Worm (Caenorhabditis elegans) whole organism, L1 larva: Measurements from ENCODE around the gene grl-13.
A peak's percentile ranks its signal among the peaks of the same experiment; 100 is the strongest.
"Not testable (repeated sequence)": the region's sequence is repeated elsewhere in the genome, so short reads cannot be mapped to it uniquely, and the experiment has no call there.

Experiments
- C34B4.2 ChIP-seq: sonication (generic microtip); optimal IDR thresholded peaks from 2 replicates; lab custom pipeline; 2017; ENCODE audit warnings: mild to moderate bottlenecking, missing genetic modification characterization, missing compliant biosample characterization
- F16B12.6 ChIP-seq: fragments of 150-350 bp; optimal IDR thresholded peaks from 2 replicates; lab custom pipeline; 2014; ENCODE audit warnings: missing biosample characterization, missing genetic modification characterization
- blmp-1 ChIP-seq: fragments of 150-350 bp; optimal IDR thresholded peaks from 2 replicates; lab custom pipeline; 2014; ENCODE audit warnings: missing biosample characterization, missing genetic modification characterization
- ceh-8 ChIP-seq: fragments of 200-800 bp; sonication (Bioruptor generic); optimal IDR thresholded peaks from 2 replicates; lab custom pipeline; 2018; ENCODE audit warnings: mild to moderate bottlenecking, missing genetic modification characterization, moderate library complexity, missing compliant biosample characterization
- ceh-82 ChIP-seq, 3 experiments: fragments of 150-350 bp in 1 of 3; sonication (generic microtip) in 2 of 3; optimal IDR thresholded peaks; 2 replicates each; lab custom pipeline; 2014 to 2017; ENCODE audit warnings: missing biosample characterization in 3 of 3, missing genetic modification characterization in 3 of 3
- ceh-88 ChIP-seq: fragments of 200-800 bp; sonication (Bioruptor generic); IDR thresholded peaks from 2 replicates; pipeline ENCODE4 v1.3.6; 2022; ENCODE audit warnings: missing genetic modification characterization, missing compliant biosample characterization
- dpl-1 ChIP-seq, 3 experiments: fragments of 150-350 bp in 2 of 3; sonication (generic microtip) in 1 of 3; optimal IDR thresholded peaks; 2 replicates each; lab custom pipeline; 2014 to 2017; ENCODE audit warnings: missing biosample characterization in 3 of 3, missing genetic modification characterization in 3 of 3, missing genetic modification reagents in 3 of 3
- dsc-1 ChIP-seq: sonication (generic microtip); optimal IDR thresholded peaks from 2 replicates; lab custom pipeline; 2016; ENCODE audit warnings: mild to moderate bottlenecking, missing genetic modification characterization, missing compliant biosample characterization
- efl-1 ChIP-seq, 4 experiments: fragments of 150-350 bp; optimal IDR thresholded peaks in 3 of 4; peaks in 1 of 4; 1 replicate in 1 of 4; 2 replicates in 3 of 4; lab custom pipeline; 2014; ENCODE audit warnings: missing biosample characterization in 2 of 4, missing genetic modification characterization in 2 of 4, missing genetic modification reagents in 2 of 4
- efl-3 ChIP-seq: fragments of 200-800 bp; sonication (Bioruptor generic); optimal IDR thresholded peaks from 2 replicates; lab custom pipeline; 2018; ENCODE audit warnings: mild to moderate bottlenecking, missing genetic modification characterization, missing compliant biosample characterization
- egl-13 ChIP-seq: sonication (generic microtip); optimal IDR thresholded peaks from 2 replicates; lab custom pipeline; 2016; ENCODE audit warnings: missing genotype, missing genetic modification reagents, missing genetic modification characterization, missing compliant biosample characterization
- elt-2 ChIP-seq: sonication (generic microtip); optimal IDR thresholded peaks from 2 replicates; lab custom pipeline; 2016; ENCODE audit warnings: missing genetic modification characterization, mild to moderate bottlenecking, inconsistent platforms, missing compliant biosample characterization, missing genetic modification reagents
- fkh-10 ChIP-seq: sonication (generic microtip); optimal IDR thresholded peaks from 2 replicates; lab custom pipeline; 2017; ENCODE audit warnings: missing biosample characterization, missing genetic modification reagents, missing genetic modification characterization
- lin-14 ChIP-seq: fragments of 200-800 bp; sonication (Bioruptor generic); optimal IDR thresholded peaks from 2 replicates; lab custom pipeline; 2018; ENCODE audit warnings: mild to moderate bottlenecking, missing genetic modification characterization, moderate library complexity, missing compliant biosample characterization
- lin-35 ChIP-seq, 2 experiments: fragments of 150-350 bp; optimal IDR thresholded peaks; 2 replicates each; lab custom pipeline; 2014; ENCODE audit warnings: missing biosample characterization in 2 of 2, missing genetic modification characterization in 2 of 2, missing genetic modification reagents in 2 of 2
- lsy-2 ChIP-seq, 2 experiments: fragments of 150-350 bp; optimal IDR thresholded peaks; 2 replicates each; lab custom pipeline; 2014; ENCODE audit warnings: missing biosample characterization in 2 of 2, missing genetic modification characterization in 2 of 2
- mdl-1 ChIP-seq, 2 experiments: fragments of 150-350 bp; optimal IDR thresholded peaks; 2 replicates each; lab custom pipeline; 2014 to 2017; ENCODE audit warnings: missing biosample characterization in 2 of 2, missing genetic modification characterization in 2 of 2, inconsistent platforms in 1 of 2
- nhr-11 ChIP-seq: fragments of 150-350 bp; optimal IDR thresholded peaks from 2 replicates; lab custom pipeline; 2014; ENCODE audit warnings: missing biosample characterization, missing genetic modification characterization
- nhr-19 ChIP-seq: fragments of 200-800 bp; sonication (Bioruptor generic); conservative IDR thresholded peaks from 2 replicates; pipeline ENCODE4 v1.3.6; 2022; ENCODE audit warnings: missing genetic modification characterization, missing compliant biosample characterization
- nhr-20 ChIP-seq: sonication (generic microtip); optimal IDR thresholded peaks from 2 replicates; lab custom pipeline; 2016; ENCODE audit warnings: mild to moderate bottlenecking, missing genetic modification characterization, missing compliant biosample characterization
- nhr-28 ChIP-seq: fragments of 150-350 bp; optimal IDR thresholded peaks from 2 replicates; lab custom pipeline; 2014; ENCODE audit warnings: missing biosample characterization, missing genetic modification characterization
- nhr-47 ChIP-seq: sonication (generic microtip); optimal IDR thresholded peaks from 2 replicates; lab custom pipeline; 2016; ENCODE audit warnings: mild to moderate bottlenecking, missing genetic modification characterization, moderate library complexity, missing compliant biosample characterization
- nhr-71 ChIP-seq: sonication (generic microtip); optimal IDR thresholded peaks from 2 replicates; lab custom pipeline; 2016; ENCODE audit warnings: mild to moderate bottlenecking, missing genetic modification characterization, moderate library complexity, missing compliant biosample characterization
- nhr-85 ChIP-seq: sonication (generic microtip); peaks from one replicate; lab custom pipeline; 2016; ENCODE audit warnings: missing genetic modification characterization, inconsistent platforms, missing compliant biosample characterization
- nhr-90 ChIP-seq: sonication (generic microtip); optimal IDR thresholded peaks from 2 replicates; lab custom pipeline; 2016; ENCODE audit warnings: mild to moderate bottlenecking, missing genetic modification characterization, missing compliant biosample characterization; ENCODE audit not compliant: poor library complexity
- pag-3 ChIP-seq: sonication (generic microtip); optimal IDR thresholded peaks from 2 replicates; lab custom pipeline; 2017; ENCODE audit warnings: missing genetic modification characterization, mild to moderate bottlenecking, missing compliant biosample characterization, antibody characterized with exemption, borderline replicate concordance; ENCODE audit not compliant: insufficient read depth
- pax-3 ChIP-seq: fragments of 200-800 bp; sonication (Bioruptor generic); optimal IDR thresholded peaks from 2 replicates; lab custom pipeline; 2018; ENCODE audit warnings: mild to moderate bottlenecking, missing genetic modification characterization, moderate library complexity, missing compliant biosample characterization
- pqm-1 ChIP-seq: sonication (generic microtip); optimal IDR thresholded peaks from 3 replicates; lab custom pipeline; 2017; ENCODE audit warnings: missing biosample characterization, missing genetic modification characterization
- rnt-1 ChIP-seq: sonication (generic microtip); optimal IDR thresholded peaks from 2 replicates; lab custom pipeline; 2016; ENCODE audit warnings: mild to moderate bottlenecking, missing genetic modification characterization, moderate library complexity, missing compliant biosample characterization
- skn-1 ChIP-seq: fragments of 150-350 bp; optimal IDR thresholded peaks from 2 replicates; lab custom pipeline; 2014; ENCODE audit warnings: missing biosample characterization, missing genetic modification characterization
- snu-23 ChIP-seq: sonication (generic microtip); optimal IDR thresholded peaks from 2 replicates; lab custom pipeline; 2016; ENCODE audit warnings: missing genetic modification characterization, missing compliant biosample characterization
- sox-4 ChIP-seq: sonication (generic microtip); optimal IDR thresholded peaks from 2 replicates; lab custom pipeline; 2016; ENCODE audit warnings: missing genetic modification characterization, missing compliant biosample characterization
- sptf-1 ChIP-seq: fragments of 150-350 bp; optimal IDR thresholded peaks from 2 replicates; lab custom pipeline; 2014; ENCODE audit warnings: missing biosample characterization, missing genetic modification characterization
- sup-37 ChIP-seq: fragments of 200-800 bp; sonication (Bioruptor generic); optimal IDR thresholded peaks from 2 replicates; lab custom pipeline; 2018; ENCODE audit warnings: mild to moderate bottlenecking, missing genetic modification characterization, missing compliant biosample characterization
- tlp-1 ChIP-seq: fragments of 150-350 bp; optimal IDR thresholded peaks from 2 replicates; lab custom pipeline; 2014; ENCODE audit warnings: missing biosample characterization, missing genetic modification characterization
- unc-30 ChIP-seq: sonication (generic microtip); optimal IDR thresholded peaks from 2 replicates; lab custom pipeline; 2017; ENCODE audit warnings: missing biosample characterization, missing genetic modification characterization
- unc-62 ChIP-seq: fragments of 150-350 bp; optimal IDR thresholded peaks from 2 replicates; lab custom pipeline; 2014; ENCODE audit warnings: missing biosample characterization, missing genetic modification reagents, missing genetic modification characterization
- vab-15 ChIP-seq: sonication (generic microtip); optimal IDR thresholded peaks from 2 replicates; lab custom pipeline; 2017; ENCODE audit warnings: missing genotype, mild to moderate bottlenecking, missing genetic modification characterization, missing compliant biosample characterization
- xbp-1 ChIP-seq: sonication (generic microtip); optimal IDR thresholded peaks from 2 replicates; lab custom pipeline; 2016; ENCODE audit warnings: missing genetic modification characterization, missing compliant biosample characterization
- zip-4 ChIP-seq: fragments of 200-800 bp; sonication (Bioruptor generic); optimal IDR thresholded peaks from 2 replicates; lab custom pipeline; 2018; ENCODE audit warnings: mild to moderate bottlenecking, missing genetic modification characterization, moderate library complexity, missing compliant biosample characterization

Gene grl-13

ce11 chrV:4339479-4339878 is 24.9 kb downstream of the grl-13 start:
- TF ChIP-seq nhr-47 (tag; lab: Kevin White, UChicago) (peak; percentile 12), elt-2 (no peak), sup-37 (GFP tag; lab: Kevin White, UChicago) (no peak), efl-1 (optimal IDR thresholded peaks at IDR 0.05; lab: Kevin White, UChicago) (peak; percentile 81 to 86), efl-1 (GFP tag; optimal IDR thresholded peaks at IDR 0.05 in 1 of 2; lab: Kevin White, UChicago) (peak; percentile 85 to 98), sox-4 (tag; lab: Kevin White, UChicago) (no peak), nhr-71 (tag; lab: Kevin White, UChicago) (peak; percentile 3), xbp-1 (tag; lab: Kevin White, UChicago) (peak; percentile 8), egl-13 (tag; lab: Kevin White, UChicago) (no peak), lsy-2 (tag; optimal IDR thresholded peaks at IDR 0.05; lab: Kevin White, UChicago) (peak in 1 of 2 experiments; percentile 2), nhr-20 (no peak), lin-35 (GFP tag; optimal IDR thresholded peaks at IDR 0.05; lab: Kevin White, UChicago) (peak; percentile 60 to 68), dpl-1 (GFP tag; optimal IDR thresholded peaks at IDR 0.05; lab: Kevin White, UChicago) (peak; percentile 35 to 80 (median 53))

- not testable (repeated sequence) for TF ChIP-seq zip-4; nhr-28 (tag; lab: Kevin White, UChicago); unc-62 (GFP tag; lab: Kevin White, UChicago)
Observed at ce11 chrV:4336462-4336861, 28.0 kb downstream of the grl-13 start, which contains the start of gene irld-1. irld-1 (plus strand) TSS chrV:4336762.

- TF ChIP-seq F16B12.6 (tag; lab: Kevin White, UChicago) = no peak
- no peak for TF ChIP-seq blmp-1
- no peak for TF ChIP-seq dsc-1
- TF ChIP-seq nhr-85 (tag; lab: Kevin White, UChicago) = peak; percentile 2
- no peak for TF ChIP-seq efl-3 (GFP tag; lab: Kevin White, UChicago)
Observed at ce11 chrV:4332450-4332849, 32.0 kb downstream of the grl-13 start, which contains the start of gene oac-12. oac-12 (minus strand) TSS chrV:4332550.

ce11 chrV:4330820-4331219 is 33.6 kb downstream of the grl-13 start:
- no peak for TF ChIP-seq mdl-1 (tag; optimal IDR thresholded peaks at IDR 0.05; lab: Kevin White, UChicago)
- no peak for TF ChIP-seq tlp-1 (tag; lab: Kevin White, UChicago)
- TF ChIP-seq nhr-85 (tag; lab: Kevin White, UChicago) = no peak
- TF ChIP-seq ceh-88 (GFP tag; lab: Robert Waterston, UW) = no peak
- TF ChIP-seq ceh-8 (GFP tag; lab: Kevin White, UChicago) = no peak
- TF ChIP-seq vab-15 (tag; lab: Kevin White, UChicago) = no peak
- no peak for TF ChIP-seq pag-3
- TF ChIP-seq pax-3 (tag; lab: Kevin White, UChicago) = no peak
- TF ChIP-seq nhr-47 (tag; lab: Kevin White, UChicago) = no peak
- TF ChIP-seq xbp-1 (tag; lab: Kevin White, UChicago) = no peak
- no peak for TF ChIP-seq elt-2
- no peak for TF ChIP-seq C34B4.2
- no peak for TF ChIP-seq F16B12.6 (tag; lab: Kevin White, UChicago)
- TF ChIP-seq unc-30 = no peak
- TF ChIP-seq sptf-1 (tag; lab: Kevin White, UChicago) = no peak
- TF ChIP-seq snu-23 (GFP tag; lab: Kevin White, UChicago) = no peak
- no peak for TF ChIP-seq nhr-90 (tag; lab: Kevin White, UChicago)
- no peak for TF ChIP-seq fkh-10
- no peak for TF ChIP-seq ceh-82 (tag; optimal IDR thresholded peaks at IDR 0.05; lab: Kevin White, UChicago)
- TF ChIP-seq blmp-1 = no peak

ce11 chrV:4326841-4327240 is 37.6 kb downstream of the grl-13 start, which contains the start of gene D2063.1:
D2063.1 (plus strand) TSS chrV:4327121.
- TF ChIP-seq skn-1 = no peak
- TF ChIP-seq blmp-1 = no peak
- peak; percentile 44 for TF ChIP-seq nhr-20
- TF ChIP-seq lin-14 (GFP tag; lab: Kevin White, UChicago) = peak; percentile 34
- TF ChIP-seq nhr-11 = peak; percentile 13
- peak; percentile 53 for TF ChIP-seq nhr-71 (tag; lab: Kevin White, UChicago)
- TF ChIP-seq rnt-1 = peak; percentile 58
- no peak for TF ChIP-seq pqm-1 (tag; lab: Kevin White, UChicago)
- peak; percentile 18; the same call in 1 of the 2 replicates for TF ChIP-seq nhr-19
